1 fruit fly cellular context compared by ENCODE assay signal in the genomic region with DNA sequence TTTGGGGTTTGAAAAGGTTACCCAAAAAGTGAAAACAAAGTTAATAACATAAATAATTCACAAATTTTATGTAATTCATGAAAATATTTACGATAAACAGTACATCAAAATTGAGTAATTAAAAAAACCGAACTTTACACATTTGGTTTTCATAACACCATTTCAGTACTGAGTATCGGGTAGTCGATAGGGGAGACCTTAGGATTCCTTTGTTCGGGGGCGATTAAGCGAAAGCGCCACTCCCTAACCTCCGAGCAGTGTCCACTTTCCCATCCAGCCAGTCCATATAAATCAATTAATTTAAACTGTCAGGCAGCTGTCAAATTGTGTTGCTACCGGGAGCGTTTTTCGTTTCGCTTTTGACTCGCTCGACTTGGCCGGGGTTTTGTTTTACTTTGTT.
TF ChIP-seq lines count a peak whose summit lies in the region.

No protein-coding gene starts in this region.

TF ChIP-seq in whole organism, embryonic, 481 proteins besides CTCF, POLR2A, EP300 and RAD21 (continued from another document and continues in another):
- TF ChIP-seq hth (optimal IDR thresholded peaks at IDR 0.05; lab: Kevin White, UChicago), result no peak
- peak in 1 of 2 experiments; percentile 79 for TF ChIP-seq bsh (GFP tag; optimal IDR thresholded peaks at IDR 0.05; lab: Kevin White, UChicago)
- TF ChIP-seq nerfin-1 (tag; optimal IDR thresholded peaks at IDR 0.05; lab: Kevin White, UChicago), result peak; percentile 7
- TF ChIP-seq kni (GFP tag; optimal IDR thresholded peaks at IDR 0.05; lab: Kevin White, UChicago), result peak; percentile 21
- peak; percentile 10 for TF ChIP-seq Abd-B (GFP tag; optimal IDR thresholded peaks at IDR 0.05; lab: Kevin White, UChicago)
- TF ChIP-seq bab2 (GFP tag; optimal IDR thresholded peaks at IDR 0.05; lab: Kevin White, UChicago), result peak; percentile 20
- TF ChIP-seq cato (GFP tag; optimal IDR thresholded peaks at IDR 0.05; lab: Kevin White, UChicago; ENCODE audit: borderline replicate concordance), result no peak
- TF ChIP-seq CG4404 (GFP tag; IDR thresholded peaks at IDR 0.05; lab: Robert Waterston, UW), result peak; percentile 31; the same call in 1 of the 2 replicates
- TF ChIP-seq CG34422 (GFP tag; IDR thresholded peaks at IDR 0.05; lab: Robert Waterston, UW), result peak; percentile 42; the same call in 1 of the 3 replicates
- peak; percentile 23 for TF ChIP-seq CG15601 (tag; optimal IDR thresholded peaks at IDR 0.05; lab: Kevin White, UChicago)
- peak; percentile 15 for TF ChIP-seq CG18764 (GFP tag; optimal IDR thresholded peaks at IDR 0.05; lab: Kevin White, UChicago)
- TF ChIP-seq gcm (GFP tag; optimal IDR thresholded peaks at IDR 0.05; lab: Kevin White, UChicago), result peak; percentile 31
- peak; percentile 29 for TF ChIP-seq CG7556 (GFP tag; optimal IDR thresholded peaks at IDR 0.05; lab: Kevin White, UChicago)
- peak; percentile 17 for TF ChIP-seq CG1233 (GFP tag; optimal IDR thresholded peaks at IDR 0.05; lab: Kevin White, UChicago)
- TF ChIP-seq CG15011 (GFP tag; optimal IDR thresholded peaks at IDR 0.05; lab: Kevin White, UChicago), result no peak
- no peak for TF ChIP-seq Dll (GFP tag; IDR thresholded peaks at IDR 0.05; lab: Robert Waterston, UW; ENCODE audit: partially characterized antibody)
- no peak for TF ChIP-seq pan (optimal IDR thresholded peaks at IDR 0.05; lab: Kevin White, UChicago)
- TF ChIP-seq pan (GFP tag; optimal IDR thresholded peaks at IDR 0.05 in 1 of 2, IDR thresholded peaks at IDR 0.05 in 1 of 2), result peak in 1 of 2 experiments; percentile 10
- TF ChIP-seq gsb (GFP tag; IDR thresholded peaks at IDR 0.05; lab: Robert Waterston, UW), result no peak
- peak; percentile 49; the same call in 2 of the 3 replicates for TF ChIP-seq ci (GFP tag; IDR thresholded peaks at IDR 0.05; lab: Robert Waterston, UW)
- TF ChIP-seq CG30403 (GFP tag; optimal IDR thresholded peaks at IDR 0.05; lab: Kevin White, UChicago), result peak; percentile 35
- TF ChIP-seq Rx (GFP tag; IDR thresholded peaks at IDR 0.05; lab: Robert Waterston, UW), result no peak
- no peak for TF ChIP-seq nerfin-2 (GFP tag; IDR thresholded peaks at IDR 0.05; lab: Robert Waterston, UW; ENCODE audit: partially characterized antibody)
- no peak for TF ChIP-seq CG4360 (GFP tag; IDR thresholded peaks at IDR 0.05; lab: Robert Waterston, UW)
- TF ChIP-seq jing (GFP tag; optimal IDR thresholded peaks at IDR 0.05; lab: Kevin White, UChicago), result peak; percentile 20
- TF ChIP-seq Vsx1 (GFP tag; optimal IDR thresholded peaks at IDR 0.05; lab: Kevin White, UChicago), result peak; percentile 35
- peak; percentile 71 for TF ChIP-seq CG9727 (GFP tag; optimal IDR thresholded peaks at IDR 0.05; lab: Kevin White, UChicago)
- no peak for TF ChIP-seq tx (GFP tag; optimal IDR thresholded peaks at IDR 0.05; lab: Kevin White, UChicago)
- TF ChIP-seq CG8359 (GFP tag; optimal IDR thresholded peaks at IDR 0.05; lab: Kevin White, UChicago; ENCODE audit: borderline replicate concordance), result no peak
- TF ChIP-seq CG18599 (GFP tag; optimal IDR thresholded peaks at IDR 0.05; lab: Kevin White, UChicago), result peak; percentile 12
- TF ChIP-seq CG17359 (tag; optimal IDR thresholded peaks at IDR 0.05; lab: Kevin White, UChicago), result peak; percentile 50
- peak; percentile 44 for TF ChIP-seq trem (tag; optimal IDR thresholded peaks at IDR 0.05; lab: Kevin White, UChicago)
- 0 out of 2 replicates have a peak, but pooled peaks have one; percentile 22 for TF ChIP-seq ssp (GFP tag; IDR thresholded peaks at IDR 0.05; lab: Robert Waterston, UW)
- no peak for TF ChIP-seq CG9817 (tag; optimal IDR thresholded peaks at IDR 0.05; lab: Kevin White, UChicago)
- no peak for TF ChIP-seq CG17186 (GFP tag; optimal IDR thresholded peaks at IDR 0.05; lab: Kevin White, UChicago)
- TF ChIP-seq lola (GFP tag; optimal IDR thresholded peaks at IDR 0.05; lab: Kevin White, UChicago), result peak in 1 of 3 experiments; percentile 67
- TF ChIP-seq Mad (GFP tag; optimal IDR thresholded peaks at IDR 0.05; lab: Kevin White, UChicago), result no peak
- TF ChIP-seq Max (GFP tag; optimal IDR thresholded peaks at IDR 0.05; lab: Kevin White, UChicago), result peak; percentile 3
- no peak for TF ChIP-seq rib (GFP tag; IDR thresholded peaks at IDR 0.05; lab: Robert Waterston, UW)
- TF ChIP-seq CG31224 (GFP tag; IDR thresholded peaks at IDR 0.05; lab: Robert Waterston, UW), result no peak
- TF ChIP-seq sc (optimal IDR thresholded peaks at IDR 0.05; lab: Kevin White, UChicago), result no peak
- TF ChIP-seq sc (GFP tag; optimal IDR thresholded peaks at IDR 0.05; lab: Kevin White, UChicago), result peak; percentile 8
- TF ChIP-seq Lim3 (GFP tag; IDR thresholded peaks at IDR 0.05; lab: Robert Waterston, UW), result no peak
- no peak for TF ChIP-seq Hr39 (optimal IDR thresholded peaks at IDR 0.05; lab: Kevin White, UChicago)
- no peak for TF ChIP-seq ash1 (GFP tag; optimal IDR thresholded peaks at IDR 0.05; lab: Kevin White, UChicago)
- TF ChIP-seq CG6813 (GFP tag; optimal IDR thresholded peaks at IDR 0.05; lab: Kevin White, UChicago), result peak; percentile 44
- peak; percentile 26 for TF ChIP-seq az2 (GFP tag; optimal IDR thresholded peaks at IDR 0.05; lab: Kevin White, UChicago)
- TF ChIP-seq Neu2 (GFP tag; optimal IDR thresholded peaks at IDR 0.05; lab: Kevin White, UChicago; ENCODE audit: borderline replicate concordance), result no peak
- TF ChIP-seq Sry-δ (GFP tag; optimal IDR thresholded peaks at IDR 0.05; lab: Kevin White, UChicago), result no peak
- TF ChIP-seq CG10209 (GFP tag; optimal IDR thresholded peaks at IDR 0.05; lab: Kevin White, UChicago), result peak; percentile 41
- no peak for TF ChIP-seq CG18011 (GFP tag; optimal IDR thresholded peaks at IDR 0.05; lab: Kevin White, UChicago)
- peak; percentile 31 for TF ChIP-seq Chrac-16 (GFP tag; optimal IDR thresholded peaks at IDR 0.05; lab: Kevin White, UChicago)
- TF ChIP-seq nau (GFP tag; optimal IDR thresholded peaks at IDR 0.05; lab: Kevin White, UChicago), result peak; percentile 29
- TF ChIP-seq CG10654 (GFP tag; optimal IDR thresholded peaks at IDR 0.05; lab: Kevin White, UChicago), result no peak
- peak; percentile 84 for TF ChIP-seq CG18262 (tag; optimal IDR thresholded peaks at IDR 0.05; lab: Kevin White, UChicago)
- TF ChIP-seq zen2 (GFP tag; IDR thresholded peaks at IDR 0.05; lab: Robert Waterston, UW; ENCODE audit: partially characterized antibody), result no peak
- TF ChIP-seq pfk (GFP tag; optimal IDR thresholded peaks at IDR 0.05; lab: Kevin White, UChicago), result no peak
- TF ChIP-seq NFAT (GFP tag; IDR thresholded peaks at IDR 0.05; lab: Robert Waterston, UW), result no peak
- TF ChIP-seq CG2889 (GFP tag; IDR thresholded peaks at IDR 0.05; lab: Robert Waterston, UW), result no peak
- TF ChIP-seq Antp (GFP tag; optimal IDR thresholded peaks at IDR 0.05; lab: Kevin White, UChicago), result peak; percentile 41
- peak; percentile 44 for TF ChIP-seq CG15696 (tag; optimal IDR thresholded peaks at IDR 0.05; lab: Kevin White, UChicago)
- TF ChIP-seq Six4 (GFP tag; optimal IDR thresholded peaks at IDR 0.05; lab: Kevin White, UChicago), result peak; percentile 38
- no peak for TF ChIP-seq Doc3 (GFP tag; IDR thresholded peaks at IDR 0.05; lab: Robert Waterston, UW; ENCODE audit: partially characterized antibody)
- no peak for TF ChIP-seq CG12236 (GFP tag; optimal IDR thresholded peaks at IDR 0.05; lab: Kevin White, UChicago)
- peak; percentile 78 for TF ChIP-seq CG10979 (tag; optimal IDR thresholded peaks at IDR 0.05; lab: Kevin White, UChicago)
- peak; percentile 16 for TF ChIP-seq CG10431 (GFP tag; optimal IDR thresholded peaks at IDR 0.05; lab: Kevin White, UChicago)
- TF ChIP-seq bbx (GFP tag; IDR thresholded peaks at IDR 0.05; lab: Robert Waterston, UW; ENCODE audit: partially characterized antibody), result no peak
- TF ChIP-seq CG3847 (GFP tag; IDR thresholded peaks at IDR 0.05; lab: Robert Waterston, UW), result no peak
- TF ChIP-seq D19B (GFP tag; optimal IDR thresholded peaks at IDR 0.05; lab: Kevin White, UChicago), result peak; percentile 89
- peak; percentile 57 for TF ChIP-seq dmrt99B (tag; optimal IDR thresholded peaks at IDR 0.05; lab: Kevin White, UChicago)
- TF ChIP-seq Med (GFP tag; lab: Kevin White, UChicago), result peak; percentile 68
- TF ChIP-seq zfh1 (GFP tag; IDR thresholded peaks at IDR 0.05; lab: Robert Waterston, UW), result peak; percentile 63; the same call in 2 of the 3 replicates
- peak in 1 of 2 experiments; percentile 46 for TF ChIP-seq chif (GFP tag; optimal IDR thresholded peaks at IDR 0.05; lab: Kevin White, UChicago)
- no peak for TF ChIP-seq fd64A (GFP tag; optimal IDR thresholded peaks at IDR 0.05; lab: Kevin White, UChicago)
- peak; percentile 58 for TF ChIP-seq CG2678 (tag; optimal IDR thresholded peaks at IDR 0.05; lab: Kevin White, UChicago)
- TF ChIP-seq CG12155 (GFP tag; optimal IDR thresholded peaks at IDR 0.05; lab: Kevin White, UChicago), result no peak
- no peak for TF ChIP-seq Myb (GFP tag; optimal IDR thresholded peaks at IDR 0.05; lab: Kevin White, UChicago)
- peak; percentile 62 for TF ChIP-seq CG17328 (GFP tag; IDR thresholded peaks at IDR 0.05; lab: Robert Waterston, UW)
- TF ChIP-seq Sry-β (GFP tag; optimal IDR thresholded peaks at IDR 0.05; lab: Kevin White, UChicago), result no peak
- no peak for TF ChIP-seq Fer1 (GFP tag; optimal IDR thresholded peaks at IDR 0.05; lab: Kevin White, UChicago)
- TF ChIP-seq CG12104 (GFP tag; optimal IDR thresholded peaks at IDR 0.05; lab: Kevin White, UChicago), result peak; percentile 18
- TF ChIP-seq CG2120 (GFP tag; optimal IDR thresholded peaks at IDR 0.05; lab: Kevin White, UChicago), result no peak
- no peak for TF ChIP-seq CG3995 (GFP tag; optimal IDR thresholded peaks at IDR 0.05; lab: Kevin White, UChicago)
- peak; percentile 16 for TF ChIP-seq CG1529 (GFP tag; optimal IDR thresholded peaks at IDR 0.05; lab: Kevin White, UChicago)
- peak; percentile 35 for TF ChIP-seq CG8924 (tag; optimal IDR thresholded peaks at IDR 0.05; lab: Kevin White, UChicago)
- peak; percentile 12 for TF ChIP-seq pum (GFP tag; optimal IDR thresholded peaks at IDR 0.05; lab: Kevin White, UChicago)
- no peak for TF ChIP-seq CG15269 (tag; optimal IDR thresholded peaks at IDR 0.05; lab: Kevin White, UChicago)
- peak; percentile 40; the same call in 1 of the 2 replicates for TF ChIP-seq HLH3B (GFP tag; IDR thresholded peaks at IDR 0.05; lab: Robert Waterston, UW)
- TF ChIP-seq CG32772 (GFP tag; IDR thresholded peaks at IDR 0.05; lab: Robert Waterston, UW), result peak; percentile 52; the same call in 1 of the 2 replicates
- TF ChIP-seq Ada2b (GFP tag; IDR thresholded peaks at IDR 0.05; lab: Robert Waterston, UW), result no peak
- no peak for TF ChIP-seq pb (GFP tag; optimal IDR thresholded peaks at IDR 0.05; lab: Kevin White, UChicago)
- TF ChIP-seq Sin3A (optimal IDR thresholded peaks at IDR 0.05; lab: Kevin White, UChicago), result no peak
- no peak for TF ChIP-seq CG3281 (GFP tag; optimal IDR thresholded peaks at IDR 0.05; lab: Kevin White, UChicago)
- peak; percentile 40 for TF ChIP-seq tin (GFP tag; optimal IDR thresholded peaks at IDR 0.05; lab: Kevin White, UChicago)
- peak; percentile 31 for TF ChIP-seq D (optimal IDR thresholded peaks at IDR 0.05; lab: Kevin White, UChicago)
- peak; percentile 74 for TF ChIP-seq D (GFP tag; optimal IDR thresholded peaks at IDR 0.05; lab: Kevin White, UChicago)
- TF ChIP-seq HHEX (GFP tag; optimal IDR thresholded peaks at IDR 0.05; lab: Kevin White, UChicago), result peak; percentile 9
- TF ChIP-seq maf-S (GFP tag; optimal IDR thresholded peaks at IDR 0.05; lab: Kevin White, UChicago), result no peak
- TF ChIP-seq CG18619 (GFP tag; optimal IDR thresholded peaks at IDR 0.05; lab: Kevin White, UChicago), result peak; percentile 0
- no peak for TF ChIP-seq NC2α (GFP tag; optimal IDR thresholded peaks at IDR 0.05; lab: Kevin White, UChicago)
- no peak for TF ChIP-seq Dip3 (GFP tag; optimal IDR thresholded peaks at IDR 0.05; lab: Kevin White, UChicago)
- no peak for TF ChIP-seq Opbp (GFP tag; IDR thresholded peaks at IDR 0.05; lab: Robert Waterston, UW; ENCODE audit: partially characterized antibody)
- peak; percentile 51 for TF ChIP-seq CG7839 (tag; optimal IDR thresholded peaks at IDR 0.05; lab: Kevin White, UChicago)
- no peak for TF ChIP-seq CG14860 (GFP tag; IDR thresholded peaks at IDR 0.05; lab: Robert Waterston, UW; ENCODE audit: partially characterized antibody)
- TF ChIP-seq lmd (GFP tag; IDR thresholded peaks at IDR 0.05; lab: Robert Waterston, UW), result 0 out of 2 replicates have a peak, but pooled peaks have one; percentile 28
- peak; percentile 50 for TF ChIP-seq CG13424 (tag; optimal IDR thresholded peaks at IDR 0.05; lab: Kevin White, UChicago)
- peak; percentile 4 for TF ChIP-seq Asciz (GFP tag; optimal IDR thresholded peaks at IDR 0.05; lab: Kevin White, UChicago)
- TF ChIP-seq CG6254 (GFP tag; optimal IDR thresholded peaks at IDR 0.05; lab: Kevin White, UChicago), result peak; percentile 64
- peak in 1 of 2 experiments; percentile 77 for TF ChIP-seq eve (GFP tag; optimal IDR thresholded peaks at IDR 0.05; lab: Kevin White, UChicago)
- TF ChIP-seq fu2 (GFP tag; optimal IDR thresholded peaks at IDR 0.05; lab: Kevin White, UChicago), result no peak
- peak; percentile 96 for TF ChIP-seq sens (GFP tag; lab: Kevin White, UChicago)
- peak; percentile 32 for TF ChIP-seq lilli (GFP tag; optimal IDR thresholded peaks at IDR 0.05; lab: Kevin White, UChicago)
- peak; percentile 61 for TF ChIP-seq CG10267 (tag; optimal IDR thresholded peaks at IDR 0.05; lab: Kevin White, UChicago)
- no peak for TF ChIP-seq Dek (tag; optimal IDR thresholded peaks at IDR 0.05; lab: Kevin White, UChicago)
- peak; percentile 2 for TF ChIP-seq CG17568 (GFP tag; optimal IDR thresholded peaks at IDR 0.05; lab: Kevin White, UChicago)
- no peak; the same call in 1 of the 2 replicates for TF ChIP-seq sens-2 (GFP tag; IDR thresholded peaks at IDR 0.05; lab: Robert Waterston, UW)
- TF ChIP-seq GATAe (GFP tag; conservative IDR thresholded peaks at IDR 0.05; lab: Robert Waterston, UW), result no peak
- TF ChIP-seq sim (GFP tag; IDR thresholded peaks at IDR 0.05; lab: Robert Waterston, UW), result no peak
- TF ChIP-seq Bdp1 (GFP tag; optimal IDR thresholded peaks at IDR 0.05; lab: Kevin White, UChicago), result peak; percentile 4
- no peak for TF ChIP-seq sr (GFP tag; IDR thresholded peaks at IDR 0.05; lab: Robert Waterston, UW)
- TF ChIP-seq slp2 (GFP tag; optimal IDR thresholded peaks at IDR 0.05; lab: Kevin White, UChicago), result no peak
- peak; percentile 55 for TF ChIP-seq CG4820 (GFP tag; optimal IDR thresholded peaks at IDR 0.05; lab: Kevin White, UChicago)
- no peak for TF ChIP-seq ac (GFP tag; optimal IDR thresholded peaks at IDR 0.05; lab: Kevin White, UChicago)
- TF ChIP-seq Ptx1 (GFP tag; IDR thresholded peaks at IDR 0.05; lab: Robert Waterston, UW), result peak; percentile 14; the same call in 1 of the 2 replicates
- peak; percentile 40; the same call in 1 of the 2 replicates for TF ChIP-seq CG11696 (GFP tag; IDR thresholded peaks at IDR 0.05; lab: Robert Waterston, UW)
- TF ChIP-seq CG17802 (tag; optimal IDR thresholded peaks at IDR 0.05; lab: Kevin White, UChicago), result peak; percentile 22
